Worm (Caenorhabditis elegans) whole organism, L2 larva: ENCODE measurements around the gene Y73B6A.3.

Experiments
- C34F6.9 ChIP-seq: fragments of 150-350 bp; optimal IDR thresholded peaks from 2 replicates; lab custom pipeline; 2014; ENCODE audit warnings: missing biosample characterization, missing genetic modification characterization
- F13H6.1 ChIP-seq: sonication (generic microtip); optimal IDR thresholded peaks from 2 replicates; lab custom pipeline; 2016; ENCODE audit warnings: missing genetic modification characterization, missing compliant biosample characterization
- ZK546.5 ChIP-seq: sonication (generic microtip); optimal IDR thresholded peaks from 2 replicates; lab custom pipeline; 2017; ENCODE audit warnings: missing biosample characterization, missing genetic modification characterization
- alr-1 ChIP-seq: fragments of 150-350 bp; optimal IDR thresholded peaks from 2 replicates; lab custom pipeline; 2014; ENCODE audit warnings: missing biosample characterization, missing genetic modification characterization
- aly-2 ChIP-seq: fragments of 150-350 bp; optimal IDR thresholded peaks from 2 replicates; lab custom pipeline; 2014; ENCODE audit warnings: missing biosample characterization, missing genetic modification characterization
- ama-1 ChIP-seq: fragments of 150-350 bp; optimal IDR thresholded peaks from 2 replicates; lab custom pipeline; 2018; ENCODE audit warnings: inconsistent platforms
- blmp-1 ChIP-seq: sonication (generic microtip); optimal IDR thresholded peaks from 2 replicates; lab custom pipeline; 2017; ENCODE audit warnings: missing genetic modification characterization, mild to moderate bottlenecking, missing compliant biosample characterization, antibody characterized with exemption, moderate library complexity; ENCODE audit not compliant: insufficient read depth
- ceh-16 ChIP-seq: fragments of 150-350 bp; optimal IDR thresholded peaks from 2 replicates; lab custom pipeline; 2014; ENCODE audit warnings: missing biosample characterization, missing genetic modification characterization
- ceh-82 ChIP-seq: fragments of 150-350 bp; optimal IDR thresholded peaks from 2 replicates; lab custom pipeline; 2014; ENCODE audit warnings: missing biosample characterization, missing genetic modification characterization
- crh-2 ChIP-seq: sonication (generic microtip); optimal IDR thresholded peaks from 2 replicates; lab custom pipeline; 2017; ENCODE audit warnings: missing biosample characterization, missing genetic modification characterization
- dmd-4 ChIP-seq: sonication (generic microtip); optimal IDR thresholded peaks from 2 replicates; lab custom pipeline; 2017; ENCODE audit warnings: missing biosample characterization, missing genetic modification characterization
- egl-27 ChIP-seq: sonication (generic microtip); optimal IDR thresholded peaks from 3 replicates; lab custom pipeline; 2017; ENCODE audit warnings: missing biosample characterization, missing genetic modification reagents, missing genetic modification characterization
- elt-1 ChIP-seq: fragments of 150-350 bp; optimal IDR thresholded peaks from 2 replicates; lab custom pipeline; 2014; ENCODE audit warnings: missing biosample characterization, missing genetic modification characterization
- elt-3 ChIP-seq: sonication (generic microtip); optimal IDR thresholded peaks from 2 replicates; lab custom pipeline; 2017; ENCODE audit warnings: missing biosample characterization, missing genetic modification characterization
- fos-1 ChIP-seq: fragments of 150-350 bp; optimal IDR thresholded peaks from 2 replicates; lab custom pipeline; 2014; ENCODE audit warnings: missing biosample characterization, missing genetic modification characterization
- gmeb-1 ChIP-seq: fragments of 150-350 bp; optimal IDR thresholded peaks from 2 replicates; lab custom pipeline; 2014; ENCODE audit warnings: missing biosample characterization, missing genetic modification characterization
- lin-11 ChIP-seq: fragments of 150-350 bp; sonication (generic microtip); optimal IDR thresholded peaks from 2 replicates; lab custom pipeline; 2014; ENCODE audit warnings: missing biosample characterization, missing genetic modification characterization, inconsistent platforms, mixed read lengths
- lin-13 ChIP-seq: fragments of 150-350 bp; optimal IDR thresholded peaks from 2 replicates; lab custom pipeline; 2014; ENCODE audit warnings: missing biosample characterization, missing genetic modification reagents, missing genetic modification characterization
- lsy-2 ChIP-seq, 2 experiments: fragments of 150-350 bp in 1 of 2; sonication (generic microtip) in 1 of 2; optimal IDR thresholded peaks; 2 replicates each; lab custom pipeline; 2014 to 2017; ENCODE audit warnings: missing biosample characterization in 2 of 2, missing genetic modification characterization in 2 of 2
- mab-5 ChIP-seq: fragments of 150-350 bp; optimal IDR thresholded peaks from 2 replicates; lab custom pipeline; 2014; ENCODE audit warnings: missing biosample characterization, missing genetic modification characterization
- mbf-1 ChIP-seq: sonication (generic microtip); optimal IDR thresholded peaks from 2 replicates; lab custom pipeline; 2017; ENCODE audit warnings: missing biosample characterization, missing genetic modification characterization
- mdl-1 ChIP-seq, 2 experiments: fragments of 150-350 bp in 1 of 2; sonication (generic microtip) in 1 of 2; optimal IDR thresholded peaks; 2 replicates each; lab custom pipeline; 2017; ENCODE audit warnings: missing biosample characterization in 2 of 2, missing genetic modification characterization in 2 of 2
- nhr-10 ChIP-seq: sonication (generic microtip); optimal IDR thresholded peaks from 2 replicates; lab custom pipeline; 2017; ENCODE audit warnings: missing biosample characterization, missing genetic modification characterization
- nhr-11 ChIP-seq: fragments of 150-350 bp; optimal IDR thresholded peaks from 2 replicates; lab custom pipeline; 2014; ENCODE audit warnings: missing biosample characterization, missing genetic modification characterization
- nhr-12 ChIP-seq: fragments of 150-350 bp; optimal IDR thresholded peaks from 2 replicates; lab custom pipeline; 2014; ENCODE audit warnings: missing biosample characterization, missing genetic modification characterization
- nhr-129 ChIP-seq: fragments of 150-350 bp; optimal IDR thresholded peaks from 2 replicates; lab custom pipeline; 2014; ENCODE audit warnings: missing biosample characterization, missing genetic modification characterization
- nhr-23 ChIP-seq: fragments of 150-350 bp; optimal IDR thresholded peaks from 2 replicates; lab custom pipeline; 2014; ENCODE audit warnings: missing biosample characterization, missing genetic modification reagents, missing genetic modification characterization
- nhr-237 ChIP-seq: fragments of 150-350 bp; optimal IDR thresholded peaks from 2 replicates; lab custom pipeline; 2014; ENCODE audit warnings: missing biosample characterization, missing genetic modification characterization
- nhr-6 ChIP-seq: fragments of 150-350 bp; optimal IDR thresholded peaks from 2 replicates; lab custom pipeline; 2014; ENCODE audit warnings: missing biosample characterization, missing genetic modification characterization
- nhr-77 ChIP-seq: fragments of 150-350 bp; optimal IDR thresholded peaks from 2 replicates; lab custom pipeline; 2014; ENCODE audit warnings: missing biosample characterization, missing genetic modification characterization
- sem-4 ChIP-seq: fragments of 150-350 bp; optimal IDR thresholded peaks from 2 replicates; lab custom pipeline; 2014; ENCODE audit warnings: missing biosample characterization, missing genetic modification reagents, missing genetic modification characterization
- skn-1 ChIP-seq: sonication (generic microtip); optimal IDR thresholded peaks from 2 replicates; lab custom pipeline; 2017; ENCODE audit warnings: missing biosample characterization, missing genetic modification characterization
- sma-3 ChIP-seq: sonication (generic microtip); optimal IDR thresholded peaks from 2 replicates; lab custom pipeline; 2016; ENCODE audit warnings: missing genetic modification reagents, missing genetic modification characterization, missing compliant biosample characterization
- sma-9 ChIP-seq, 2 experiments: fragments of 150-350 bp in 1 of 2; sonication (generic microtip) in 1 of 2; optimal IDR thresholded peaks; 2 replicates each; lab custom pipeline; 2014 to 2016; ENCODE audit warnings: missing genetic modification characterization in 2 of 2, mild to moderate bottlenecking in 1 of 2, missing biosample characterization in 1 of 2, missing compliant biosample characterization in 1 of 2, missing genetic modification reagents in 1 of 2, moderate library complexity in 1 of 2
- snpc-4 ChIP-seq: fragments of 150-350 bp; optimal IDR thresholded peaks from 2 replicates; lab custom pipeline; 2014; ENCODE audit warnings: missing biosample characterization, missing genetic modification characterization
- unc-55 ChIP-seq: fragments of 150-350 bp; sonication (generic microtip); optimal IDR thresholded peaks from 3 replicates; lab custom pipeline; 2014; ENCODE audit warnings: missing biosample characterization, missing genetic modification reagents, missing genetic modification characterization
- unc-62 ChIP-seq: fragments of 150-350 bp; optimal IDR thresholded peaks from 2 replicates; lab custom pipeline; 2014; ENCODE audit warnings: missing biosample characterization, missing genetic modification reagents, missing genetic modification characterization
- ztf-1 ChIP-seq: fragments of 200-800 bp; sonication (Bioruptor generic); conservative IDR thresholded peaks from 2 replicates; pipeline ENCODE4 v1.3.6; 2022; ENCODE audit warnings: missing genetic modification characterization, missing compliant biosample characterization
- ztf-11 ChIP-seq: sonication (generic microtip); optimal IDR thresholded peaks from 2 replicates; lab custom pipeline; 2017; ENCODE audit warnings: missing biosample characterization, missing genetic modification characterization
- ztf-4 ChIP-seq: fragments of 150-350 bp; optimal IDR thresholded peaks from 2 replicates; lab custom pipeline; 2014; ENCODE audit warnings: missing biosample characterization, missing genetic modification characterization

The Y73B6A.3 gene

ce11 chrIV:6785151-6785550 is 45.1 kb upstream of the Y73B6A.3 start, which contains the start of gene dyci-1:
dyci-1 (minus strand) TSS chrIV:6785272.
- TF ChIP-seq sma-9 (GFP tag; optimal IDR thresholded peaks at IDR 0.05; lab: Kevin White, UChicago) (peak; percentile 7), sma-9 (tag; optimal IDR thresholded peaks at IDR 0.05; lab: Kevin White, UChicago) (no peak), nhr-10 (tag; lab: Kevin White, UChicago) (no peak), sem-4 (tag; lab: Kevin White, UChicago) (no peak), blmp-1 (tag; lab: Kevin White, UChicago) (no peak), mbf-1 (tag; lab: Kevin White, UChicago) (no peak), nhr-6 (tag; lab: Kevin White, UChicago) (no peak), nhr-23 (no peak), mab-5 (tag; lab: Kevin White, UChicago) (no peak), nhr-129 (tag; lab: Kevin White, UChicago) (peak; percentile 70), fos-1 (tag; lab: Kevin White, UChicago) (peak; percentile 27), crh-2 (no peak), C34F6.9 (tag; lab: Kevin White, UChicago) (peak; percentile 2), ceh-82 (no peak), nhr-237 (tag; lab: Kevin White, UChicago) (no peak), ztf-11 (tag; lab: Kevin White, UChicago) (no peak), aly-2 (tag; lab: Kevin White, UChicago) (no peak), skn-1 (tag; lab: Kevin White, UChicago) (no peak), F13H6.1 (tag; lab: Kevin White, UChicago) (peak; percentile 71), elt-3 (tag; lab: Kevin White, UChicago) (no peak), lin-11 (tag; lab: Kevin White, UChicago) (no peak), snpc-4 (tag; lab: Kevin White, UChicago) (no peak), ZK546.5 (tag; lab: Kevin White, UChicago) (no peak)
- TF ChIP-seq, all 48 proteins: peak for 5

ce11 chrIV:6777156-6777555 is 37.1 kb upstream of the Y73B6A.3 start:
- no peak for TF ChIP-seq dmd-4

- TF ChIP-seq nhr-237 (tag; lab: Kevin White, UChicago): no peak
- TF ChIP-seq nhr-77: no peak
- TF ChIP-seq unc-62 (GFP tag; lab: Kevin White, UChicago): no peak
- no peak for TF ChIP-seq skn-1 (tag; lab: Kevin White, UChicago)
- TF ChIP-seq ama-1 (lab: Kevin White, UChicago): no peak
- TF ChIP-seq unc-55 (GFP tag; lab: Kevin White, UChicago): no peak
- no peak for TF ChIP-seq ztf-1 (GFP tag; lab: Robert Waterston, UW)
- TF ChIP-seq mbf-1 (tag; lab: Kevin White, UChicago): no peak
- no peak for TF ChIP-seq fos-1 (tag; lab: Kevin White, UChicago)
Measured at ce11 chrIV:6771556-6771955, 31.5 kb upstream of the Y73B6A.3 start.

- TF ChIP-seq mab-5 (tag; lab: Kevin White, UChicago): no peak
- peak; percentile 24 for TF ChIP-seq fos-1 (tag; lab: Kevin White, UChicago)
Measured at ce11 chrIV:6770407-6770883, 30.4 kb upstream of the Y73B6A.3 start, which contains the start of gene anat-1. anat-1 (plus strand) TSS chrIV:6770833.

- no peak for TF ChIP-seq elt-3 (tag; lab: Kevin White, UChicago)
- no peak for TF ChIP-seq nhr-77
- TF ChIP-seq lsy-2 (tag; optimal IDR thresholded peaks at IDR 0.05; lab: Kevin White, UChicago): peak in 1 of 2 experiments; percentile 83
- no peak for TF ChIP-seq ZK546.5 (tag; lab: Kevin White, UChicago)
- TF ChIP-seq nhr-11 (tag; lab: Kevin White, UChicago): no peak
- TF ChIP-seq nhr-6 (tag; lab: Kevin White, UChicago): peak; percentile 73
- TF ChIP-seq ztf-4 (tag; lab: Kevin White, UChicago): no peak
- TF ChIP-seq mab-5 (tag; lab: Kevin White, UChicago): no peak
- no peak for TF ChIP-seq mbf-1 (tag; lab: Kevin White, UChicago)
- peak; percentile 83 for TF ChIP-seq blmp-1 (tag; lab: Kevin White, UChicago)
- no peak for TF ChIP-seq sma-3 (GFP tag; lab: Kevin White, UChicago)
- no peak for TF ChIP-seq ztf-11 (tag; lab: Kevin White, UChicago)
- TF ChIP-seq nhr-10 (tag; lab: Kevin White, UChicago): no peak
- TF ChIP-seq aly-2 (tag; lab: Kevin White, UChicago): no peak
- TF ChIP-seq mdl-1 (tag; optimal IDR thresholded peaks at IDR 0.05; lab: Kevin White, UChicago): peak in 1 of 2 experiments; percentile 44
- peak; percentile 94 for TF ChIP-seq C34F6.9 (tag; lab: Kevin White, UChicago)
- TF ChIP-seq sma-9 (GFP tag; optimal IDR thresholded peaks at IDR 0.05; lab: Kevin White, UChicago): peak; percentile 58
- no peak for TF ChIP-seq sma-9 (tag; optimal IDR thresholded peaks at IDR 0.05; lab: Kevin White, UChicago)
- TF ChIP-seq nhr-23: no peak
- no peak for TF ChIP-seq ceh-16 (tag; lab: Kevin White, UChicago)
- TF ChIP-seq egl-27 (tag; lab: Kevin White, UChicago): no peak
- TF ChIP-seq snpc-4 (tag; lab: Kevin White, UChicago): no peak
- peak; percentile 78 for TF ChIP-seq nhr-129 (tag; lab: Kevin White, UChicago)
- TF ChIP-seq unc-62 (GFP tag; lab: Kevin White, UChicago): no peak
- no peak for TF ChIP-seq ceh-82
- no peak for TF ChIP-seq dmd-4
- TF ChIP-seq ama-1 (lab: Kevin White, UChicago): no peak
- TF ChIP-seq nhr-12 (tag; lab: Kevin White, UChicago): no peak
- no peak for TF ChIP-seq elt-1 (tag; lab: Kevin White, UChicago)
- TF ChIP-seq gmeb-1 (tag; lab: Kevin White, UChicago): no peak
- peak; percentile 67 for TF ChIP-seq fos-1 (tag; lab: Kevin White, UChicago)
- no peak for TF ChIP-seq sem-4 (tag; lab: Kevin White, UChicago)
- TF ChIP-seq alr-1: no peak
- peak; percentile 22 for TF ChIP-seq lin-13 (GFP tag; lab: Kevin White, UChicago)
- TF ChIP-seq unc-55 (GFP tag; lab: Kevin White, UChicago): peak; percentile 87
Measured at ce11 chrIV:6767240-6767639, 27.1 kb upstream of the Y73B6A.3 start.
